Worm (Caenorhabditis elegans) whole organism, young adult: ENCODE measurements around the gene W01D2.1.

Experiments used
- Y53G8AR.9 ChIP-seq: fragments of 200-800 bp; sonication (Bioruptor generic); conservative IDR thresholded peaks from 2 replicates; pipeline ENCODE4 v1.3.6; 2022; ENCODE audit warnings: missing genetic modification reagents, missing genetic modification characterization, missing compliant biosample characterization
- efl-1 ChIP-seq: fragments of 150-350 bp; optimal IDR thresholded peaks from 2 replicates; lab custom pipeline; 2014; ENCODE audit warnings: missing biosample characterization, missing genetic modification reagents, missing genetic modification characterization
- hmg-1.2 ChIP-seq: fragments of 200-800 bp; sonication (Bioruptor generic); IDR thresholded peaks from 2 replicates; pipeline ENCODE4 v1.3.6; 2022; ENCODE audit warnings: missing genetic modification reagents, missing genetic modification characterization, missing compliant biosample characterization
- lsl-1 ChIP-seq: fragments of 200-800 bp; sonication (Bioruptor generic); optimal IDR thresholded peaks from 2 replicates; lab custom pipeline; 2018; ENCODE audit warnings: mild to moderate bottlenecking, missing genetic modification characterization, moderate library complexity, missing compliant biosample characterization

ce11 chrII:14814894-14815568, at the start of gene W01D2.1:
- TF ChIP-seq hmg-1.2 (GFP tag; lab: Robert Waterston, UW) (peak; percentile 11; the same call in 1 of the 2 replicates), lsl-1 (GFP tag; lab: Kevin White, UChicago) (peak; percentile 60), Y53G8AR.9 (GFP tag; lab: Robert Waterston, UW) (no peak), efl-1 (peak; percentile 67)
